Fruit fly (Drosophila melanogaster) whole organism, adult: ENCODE measurements around the gene CG33235.

ENCODE experiments used
- CG11617 ChIP-seq: fragments of 200-800 bp; sonication (Bioruptor generic); optimal IDR thresholded peaks from 2 replicates; lab custom pipeline; 2017; ENCODE audit warnings: mild to moderate bottlenecking, missing biosample characterization, missing genetic modification reagents, missing genetic modification characterization
- CG7101 ChIP-seq: fragments of 200-800 bp; sonication (Bioruptor generic); optimal IDR thresholded peaks from 2 replicates; lab custom pipeline; 2018; ENCODE audit warnings: missing biosample characterization, mild to moderate bottlenecking, missing genetic modification characterization, moderate library complexity

DNA sequence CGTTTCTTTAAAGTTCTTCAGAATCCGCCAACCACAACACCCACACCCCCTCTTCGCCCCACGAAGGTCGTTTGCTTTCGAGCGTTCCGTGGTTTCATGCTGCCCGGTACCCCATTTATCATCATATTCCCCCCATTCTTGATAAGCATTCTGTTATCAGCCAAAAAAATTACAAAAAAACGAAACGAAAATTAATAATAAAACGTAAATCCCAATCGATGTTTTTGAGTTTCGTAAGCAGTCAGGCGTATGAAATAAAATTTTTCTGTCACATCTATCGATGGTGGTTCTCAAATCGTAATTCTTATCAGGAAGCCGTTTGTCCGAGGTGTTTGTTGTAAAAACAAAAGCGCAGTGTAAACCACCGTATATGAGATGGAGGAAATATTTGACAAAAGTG is 4.1 kb upstream of the CG33235 start:
- TF ChIP-seq CG11617: no peak
- TF ChIP-seq CG7101 (tag; lab: Kevin White, UChicago): no peak
